Worm (Caenorhabditis elegans): ENCODE measurements around the gene nfx-1.

Gene nfx-1

ce11 chrIII:6345968-6346498 is 29.1 kb upstream of the nfx-1 start, which contains the start of the genes trmt-10C.2 and C56G2.22:
Gene trmt-10C.2, plus strand, starts transcription at chrIII:6346281.
Gene C56G2.22, plus strand, starts transcription at chrIII:6346448.
- TF ChIP-seq pha-4 (tag; optimal IDR thresholded peaks at IDR 0.05) (peak; percentile 74), unc-39 (tag; optimal IDR thresholded peaks at IDR 0.05) (no peak), R02D3.7 (tag; optimal IDR thresholded peaks at IDR 0.05) (no peak), ztf-4 (tag; optimal IDR thresholded peaks at IDR 0.05) (no peak), tbx-2 (tag; optimal IDR thresholded peaks at IDR 0.05) (no peak), lin-15B (tag; optimal IDR thresholded peaks at IDR 0.05) (no peak), elt-1 (tag; optimal IDR thresholded peaks at IDR 0.05) (no peak), nhr-25 (tag; optimal IDR thresholded peaks at IDR 0.05) (no peak), elt-2 (tag; optimal IDR thresholded peaks at IDR 0.05) (peak; percentile 32), nhr-43 (tag; optimal IDR thresholded peaks at IDR 0.05; ENCODE audit: poor library complexity, severe bottlenecking) (no peak), fos-1 (tag; optimal IDR thresholded peaks at IDR 0.05) (no peak), ceh-82 (tag; optimal IDR thresholded peaks at IDR 0.05) (no peak)

ce11 chrIII:6348578-6348977 is 26.6 kb upstream of the nfx-1 start:
- no peak for TF ChIP-seq ztf-4 (tag; optimal IDR thresholded peaks at IDR 0.05)
- peak; percentile 32 for TF ChIP-seq egl-5 (tag; optimal IDR thresholded peaks at IDR 0.05)
- no peak for TF ChIP-seq ZK546.5 (tag; optimal IDR thresholded peaks at IDR 0.05)
- TF ChIP-seq ama-1 (optimal IDR thresholded peaks at IDR 0.05), result peak; percentile 2
- TF ChIP-seq nhr-77 (tag; optimal IDR thresholded peaks at IDR 0.05), result no peak
- TF ChIP-seq unc-62 (GFP tag; optimal IDR thresholded peaks at IDR 0.05), result no peak
- TF ChIP-seq pha-4 (tag; optimal IDR thresholded peaks at IDR 0.05), result no peak
- TF ChIP-seq nhr-237 (tag; optimal IDR thresholded peaks at IDR 0.05), result no peak
- TF ChIP-seq zag-1 (tag; optimal IDR thresholded peaks at IDR 0.05), result no peak
- TF ChIP-seq pqm-1 (tag; optimal IDR thresholded peaks at IDR 0.05), result no peak
- TF ChIP-seq fkh-10 (GFP tag; optimal IDR thresholded peaks at IDR 0.05), result no peak
- no peak for TF ChIP-seq lin-15B (tag; optimal IDR thresholded peaks at IDR 0.05)
- TF ChIP-seq skn-1 (tag; optimal IDR thresholded peaks at IDR 0.05), result no peak
- TF ChIP-seq nhr-11 (tag; optimal IDR thresholded peaks at IDR 0.05), result no peak
- peak; percentile 18 for TF ChIP-seq hmg-11 (tag; optimal IDR thresholded peaks at IDR 0.05)
- TF ChIP-seq mdl-1 (tag; optimal IDR thresholded peaks at IDR 0.05), result no peak
- TF ChIP-seq nhr-43 (tag; optimal IDR thresholded peaks at IDR 0.05; ENCODE audit: poor library complexity, severe bottlenecking), result no peak
- no peak for TF ChIP-seq ceh-82 (tag; optimal IDR thresholded peaks at IDR 0.05)
- no peak for TF ChIP-seq nhr-12 (tag; optimal IDR thresholded peaks at IDR 0.05)
- TF ChIP-seq aly-2 (tag; optimal IDR thresholded peaks at IDR 0.05), result no peak
- no peak for TF ChIP-seq nhr-67 (tag; optimal IDR thresholded peaks at IDR 0.05)
- TF ChIP-seq mml-1 (tag; optimal IDR thresholded peaks at IDR 0.05), result no peak
- TF ChIP-seq nhr-25 (tag; optimal IDR thresholded peaks at IDR 0.05), result no peak
- TF ChIP-seq ztf-11 (tag; optimal IDR thresholded peaks at IDR 0.05), result no peak
- no peak for TF ChIP-seq egl-27 (tag; optimal IDR thresholded peaks at IDR 0.05)
- TF ChIP-seq eor-1 (tag; optimal IDR thresholded peaks at IDR 0.05), result no peak
- no peak for TF ChIP-seq elt-1 (tag; optimal IDR thresholded peaks at IDR 0.05)
- TF ChIP-seq elt-2 (tag; optimal IDR thresholded peaks at IDR 0.05), result no peak
- TF ChIP-seq snpc-4 (tag; optimal IDR thresholded peaks at IDR 0.05), result no peak
- no peak for TF ChIP-seq R02D3.7 (tag; optimal IDR thresholded peaks at IDR 0.05)
- TF ChIP-seq tbx-2 (tag; optimal IDR thresholded peaks at IDR 0.05), result peak; percentile 49
- TF ChIP-seq nhr-23 (tag; optimal IDR thresholded peaks at IDR 0.05), result no peak
- no peak for TF ChIP-seq ceh-28 (tag; optimal IDR thresholded peaks at IDR 0.05)
- no peak for TF ChIP-seq ceh-9 (tag; optimal IDR thresholded peaks at IDR 0.05)
- no peak for TF ChIP-seq fos-1 (tag; optimal IDR thresholded peaks at IDR 0.05)
- no peak for TF ChIP-seq sea-2 (GFP tag; optimal IDR thresholded peaks at IDR 0.05)
- TF ChIP-seq nhr-28 (tag; optimal IDR thresholded peaks at IDR 0.05), result no peak
- peak; percentile 67 for TF ChIP-seq lin-39 (tag; optimal IDR thresholded peaks at IDR 0.05)
- no peak for TF ChIP-seq ceh-16 (tag; optimal IDR thresholded peaks at IDR 0.05)
- no peak for TF ChIP-seq elt-3 (tag; optimal IDR thresholded peaks at IDR 0.05)
- no peak for TF ChIP-seq unc-39 (tag; optimal IDR thresholded peaks at IDR 0.05)
- TF ChIP-seq daf-12 (tag; optimal IDR thresholded peaks at IDR 0.05), result no peak
- peak; percentile 75 for TF ChIP-seq nfya-1 (tag; optimal IDR thresholded peaks at IDR 0.05; ENCODE audit: insufficient read depth)
- TF ChIP-seq jun-1 (tag; optimal IDR thresholded peaks at IDR 0.05), result no peak
- no peak for TF ChIP-seq lsy-12 (tag; optimal IDR thresholded peaks at IDR 0.05)
- no peak for TF ChIP-seq nhr-76 (tag; optimal IDR thresholded peaks at IDR 0.05)
- no peak for TF ChIP-seq fkh-2 (tag; optimal IDR thresholded peaks at IDR 0.05)
